Worm (Caenorhabditis elegans) whole organism, L2 larva: ENCODE data around the gene C13A2.9.
A peak's percentile ranks its signal among the peaks of the same experiment; 100 is the strongest.

Experiments
- C34F6.9 ChIP-seq: fragments of 150-350 bp; optimal IDR thresholded peaks from 2 replicates; lab custom pipeline; 2014; ENCODE audit warnings: missing biosample characterization, missing genetic modification characterization
- F13H6.1 ChIP-seq: sonication (generic microtip); optimal IDR thresholded peaks from 2 replicates; lab custom pipeline; 2016; ENCODE audit warnings: missing genetic modification characterization, missing compliant biosample characterization
- R02D3.7 ChIP-seq: fragments of 150-350 bp; optimal IDR thresholded peaks from 2 replicates; lab custom pipeline; 2014; ENCODE audit warnings: missing biosample characterization, missing genetic modification characterization
- Y55F3AM.14 ChIP-seq: fragments of 200-800 bp; sonication (Bioruptor generic); optimal IDR thresholded peaks from 2 replicates; lab custom pipeline; 2018; ENCODE audit warnings: mild to moderate bottlenecking, missing genetic modification characterization, missing compliant biosample characterization
- ZK546.5 ChIP-seq: sonication (generic microtip); optimal IDR thresholded peaks from 2 replicates; lab custom pipeline; 2017; ENCODE audit warnings: missing biosample characterization, missing genetic modification characterization
- alr-1 ChIP-seq: fragments of 150-350 bp; optimal IDR thresholded peaks from 2 replicates; lab custom pipeline; 2014; ENCODE audit warnings: missing biosample characterization, missing genetic modification characterization
- aly-2 ChIP-seq: fragments of 150-350 bp; optimal IDR thresholded peaks from 2 replicates; lab custom pipeline; 2014; ENCODE audit warnings: missing biosample characterization, missing genetic modification characterization
- ama-1 ChIP-seq: fragments of 150-350 bp; optimal IDR thresholded peaks from 2 replicates; lab custom pipeline; 2018; ENCODE audit warnings: inconsistent platforms
- blmp-1 ChIP-seq: sonication (generic microtip); optimal IDR thresholded peaks from 2 replicates; lab custom pipeline; 2017; ENCODE audit warnings: missing genetic modification characterization, mild to moderate bottlenecking, missing compliant biosample characterization, antibody characterized with exemption, moderate library complexity; ENCODE audit not compliant: insufficient read depth
- ceh-16 ChIP-seq: fragments of 150-350 bp; optimal IDR thresholded peaks from 2 replicates; lab custom pipeline; 2014; ENCODE audit warnings: missing biosample characterization, missing genetic modification characterization
- ceh-82 ChIP-seq: fragments of 150-350 bp; optimal IDR thresholded peaks from 2 replicates; lab custom pipeline; 2014; ENCODE audit warnings: missing biosample characterization, missing genetic modification characterization
- crh-2 ChIP-seq: sonication (generic microtip); optimal IDR thresholded peaks from 2 replicates; lab custom pipeline; 2017; ENCODE audit warnings: missing biosample characterization, missing genetic modification characterization
- dmd-4 ChIP-seq: sonication (generic microtip); optimal IDR thresholded peaks from 2 replicates; lab custom pipeline; 2017; ENCODE audit warnings: missing biosample characterization, missing genetic modification characterization
- elt-1 ChIP-seq: fragments of 150-350 bp; optimal IDR thresholded peaks from 2 replicates; lab custom pipeline; 2014; ENCODE audit warnings: missing biosample characterization, missing genetic modification characterization
- gmeb-1 ChIP-seq: fragments of 150-350 bp; optimal IDR thresholded peaks from 2 replicates; lab custom pipeline; 2014; ENCODE audit warnings: missing biosample characterization, missing genetic modification characterization
- lin-11 ChIP-seq: fragments of 150-350 bp; sonication (generic microtip); optimal IDR thresholded peaks from 2 replicates; lab custom pipeline; 2014; ENCODE audit warnings: missing biosample characterization, missing genetic modification characterization, inconsistent platforms, mixed read lengths
- lin-13 ChIP-seq: fragments of 150-350 bp; optimal IDR thresholded peaks from 2 replicates; lab custom pipeline; 2014; ENCODE audit warnings: missing biosample characterization, missing genetic modification reagents, missing genetic modification characterization
- lin-39 ChIP-seq: fragments of 150-350 bp; optimal IDR thresholded peaks from 2 replicates; lab custom pipeline; 2014; ENCODE audit warnings: missing biosample characterization, missing genetic modification reagents, missing genetic modification characterization
- lsy-2 ChIP-seq, 2 experiments: fragments of 150-350 bp in 1 of 2; sonication (generic microtip) in 1 of 2; optimal IDR thresholded peaks; 2 replicates each; lab custom pipeline; 2014 to 2017; ENCODE audit warnings: missing biosample characterization in 2 of 2, missing genetic modification characterization in 2 of 2
- mab-5 ChIP-seq: fragments of 150-350 bp; optimal IDR thresholded peaks from 2 replicates; lab custom pipeline; 2014; ENCODE audit warnings: missing biosample characterization, missing genetic modification characterization
- mbf-1 ChIP-seq: sonication (generic microtip); optimal IDR thresholded peaks from 2 replicates; lab custom pipeline; 2017; ENCODE audit warnings: missing biosample characterization, missing genetic modification characterization
- mdl-1 ChIP-seq, 2 experiments: fragments of 150-350 bp in 1 of 2; sonication (generic microtip) in 1 of 2; optimal IDR thresholded peaks; 2 replicates each; lab custom pipeline; 2017; ENCODE audit warnings: missing biosample characterization in 2 of 2, missing genetic modification characterization in 2 of 2
- nhr-10 ChIP-seq: sonication (generic microtip); optimal IDR thresholded peaks from 2 replicates; lab custom pipeline; 2017; ENCODE audit warnings: missing biosample characterization, missing genetic modification characterization
- nhr-12 ChIP-seq: fragments of 150-350 bp; optimal IDR thresholded peaks from 2 replicates; lab custom pipeline; 2014; ENCODE audit warnings: missing biosample characterization, missing genetic modification characterization
- nhr-129 ChIP-seq: fragments of 150-350 bp; optimal IDR thresholded peaks from 2 replicates; lab custom pipeline; 2014; ENCODE audit warnings: missing biosample characterization, missing genetic modification characterization
- nhr-21 ChIP-seq: fragments of 150-350 bp; optimal IDR thresholded peaks from 2 replicates; lab custom pipeline; 2014; ENCODE audit warnings: missing biosample characterization, missing genetic modification characterization
- nhr-23 ChIP-seq: fragments of 150-350 bp; optimal IDR thresholded peaks from 2 replicates; lab custom pipeline; 2014; ENCODE audit warnings: missing biosample characterization, missing genetic modification reagents, missing genetic modification characterization
- nhr-6 ChIP-seq: fragments of 150-350 bp; optimal IDR thresholded peaks from 2 replicates; lab custom pipeline; 2014; ENCODE audit warnings: missing biosample characterization, missing genetic modification characterization
- nhr-77 ChIP-seq: fragments of 150-350 bp; optimal IDR thresholded peaks from 2 replicates; lab custom pipeline; 2014; ENCODE audit warnings: missing biosample characterization, missing genetic modification characterization
- sem-4 ChIP-seq: fragments of 150-350 bp; optimal IDR thresholded peaks from 2 replicates; lab custom pipeline; 2014; ENCODE audit warnings: missing biosample characterization, missing genetic modification reagents, missing genetic modification characterization
- skn-1 ChIP-seq: sonication (generic microtip); optimal IDR thresholded peaks from 2 replicates; lab custom pipeline; 2017; ENCODE audit warnings: missing biosample characterization, missing genetic modification characterization
- sma-9 ChIP-seq, 2 experiments: fragments of 150-350 bp in 1 of 2; sonication (generic microtip) in 1 of 2; optimal IDR thresholded peaks; 2 replicates each; lab custom pipeline; 2014 to 2016; ENCODE audit warnings: missing genetic modification characterization in 2 of 2, mild to moderate bottlenecking in 1 of 2, missing biosample characterization in 1 of 2, missing compliant biosample characterization in 1 of 2, missing genetic modification reagents in 1 of 2, moderate library complexity in 1 of 2
- unc-39 ChIP-seq: fragments of 150-350 bp; optimal IDR thresholded peaks from 2 replicates; lab custom pipeline; 2014; ENCODE audit warnings: missing biosample characterization, missing genetic modification characterization
- unc-55 ChIP-seq: fragments of 150-350 bp; sonication (generic microtip); optimal IDR thresholded peaks from 3 replicates; lab custom pipeline; 2014; ENCODE audit warnings: missing biosample characterization, missing genetic modification reagents, missing genetic modification characterization
- unc-62 ChIP-seq: fragments of 150-350 bp; optimal IDR thresholded peaks from 2 replicates; lab custom pipeline; 2014; ENCODE audit warnings: missing biosample characterization, missing genetic modification reagents, missing genetic modification characterization
- zag-1 ChIP-seq: fragments of 150-350 bp; optimal IDR thresholded peaks from 2 replicates; lab custom pipeline; 2014; ENCODE audit warnings: missing biosample characterization, missing genetic modification characterization
- ztf-1 ChIP-seq: fragments of 200-800 bp; sonication (Bioruptor generic); conservative IDR thresholded peaks from 2 replicates; pipeline ENCODE4 v1.3.6; 2022; ENCODE audit warnings: missing genetic modification characterization, missing compliant biosample characterization
- ztf-11 ChIP-seq: sonication (generic microtip); optimal IDR thresholded peaks from 2 replicates; lab custom pipeline; 2017; ENCODE audit warnings: missing biosample characterization, missing genetic modification characterization
- ztf-4 ChIP-seq: fragments of 150-350 bp; optimal IDR thresholded peaks from 2 replicates; lab custom pipeline; 2014; ENCODE audit warnings: missing biosample characterization, missing genetic modification characterization

C13A2.9 gene

ce11 chrV:7295270-7295669 lies 31.3 kb upstream of the C13A2.9 start, which contains the start of gene F07G11.4:
F07G11.4 (minus strand) TSS chrV:7295370.
- TF ChIP-seq unc-62 (no peak), C34F6.9 (tag; lab: Kevin White, UChicago) (no peak), dmd-4 (tag; lab: Kevin White, UChicago) (no peak), F13H6.1 (no peak), nhr-12 (tag; lab: Kevin White, UChicago) (no peak), zag-1 (no peak), sma-9 (GFP tag; optimal IDR thresholded peaks at IDR 0.05; lab: Kevin White, UChicago) (no peak), sma-9 (tag; optimal IDR thresholded peaks at IDR 0.05; lab: Kevin White, UChicago) (no peak), ceh-16 (tag; lab: Kevin White, UChicago) (no peak), lin-39 (tag; lab: Kevin White, UChicago) (no peak), nhr-21 (tag; lab: Kevin White, UChicago) (no peak), mab-5 (no peak), mdl-1 (tag; optimal IDR thresholded peaks at IDR 0.05; lab: Kevin White, UChicago) (no peak)

- TF ChIP-seq nhr-21 (tag; lab: Kevin White, UChicago) (no peak), blmp-1 (no peak), R02D3.7 (no peak), unc-55 (GFP tag; lab: Kevin White, UChicago) (no peak), elt-1 (peak; percentile 6)
Measured at ce11 chrV:7288699-7289098, 24.8 kb upstream of the C13A2.9 start, which contains the start of gene C13A2.1. C13A2.1 (plus strand) TSS chrV:7288999.

- TF ChIP-seq elt-1: no peak
- no peak for TF ChIP-seq aly-2
- TF ChIP-seq nhr-23 (tag; lab: Kevin White, UChicago): no peak
- no peak for TF ChIP-seq ztf-1 (GFP tag; lab: Robert Waterston, UW)
- TF ChIP-seq ceh-82 (tag; lab: Kevin White, UChicago): no peak
- no peak for TF ChIP-seq sem-4 (tag; lab: Kevin White, UChicago)
- TF ChIP-seq lin-39 (tag; lab: Kevin White, UChicago): no peak
- TF ChIP-seq lsy-2 (tag; optimal IDR thresholded peaks at IDR 0.05; lab: Kevin White, UChicago): no peak
- TF ChIP-seq zag-1: no peak
- TF ChIP-seq ztf-4 (tag; lab: Kevin White, UChicago): no peak
- TF ChIP-seq unc-55 (GFP tag; lab: Kevin White, UChicago): no peak
- TF ChIP-seq lin-11: no peak
- TF ChIP-seq mab-5: no peak
- TF ChIP-seq crh-2: no peak
- TF ChIP-seq mbf-1 (tag; lab: Kevin White, UChicago): no peak
- TF ChIP-seq Y55F3AM.14: no peak
Measured at ce11 chrV:7282037-7282436, 18.1 kb upstream of the C13A2.9 start, which contains the start of gene C13A2.3. C13A2.3 (plus strand) TSS chrV:7282337.

- TF ChIP-seq ama-1 (lab: Kevin White, UChicago) (no peak), nhr-23 (tag; lab: Kevin White, UChicago) (no peak), unc-62 (no peak), C34F6.9 (tag; lab: Kevin White, UChicago) (no peak), ztf-1 (GFP tag; lab: Robert Waterston, UW) (no peak), nhr-10 (tag; lab: Kevin White, UChicago) (no peak), gmeb-1 (tag; lab: Kevin White, UChicago) (no peak), aly-2 (no peak), sma-9 (GFP tag; optimal IDR thresholded peaks at IDR 0.05; lab: Kevin White, UChicago) (no peak), sma-9 (tag; optimal IDR thresholded peaks at IDR 0.05; lab: Kevin White, UChicago) (no peak), ztf-4 (tag; lab: Kevin White, UChicago) (no peak), nhr-6 (tag; lab: Kevin White, UChicago) (no peak)
Measured at ce11 chrV:7279090-7279489, 15.1 kb upstream of the C13A2.9 start, which contains the start of gene C13A2.4. C13A2.4 (plus strand) TSS chrV:7279390.

ce11 chrV:7275491-7275890 lies 11.5 kb upstream of the C13A2.9 start, which contains the start of gene C13A2.5:
C13A2.5 (plus strand) TSS chrV:7275791.
- no peak for TF ChIP-seq ama-1 (lab: Kevin White, UChicago)
- no peak for TF ChIP-seq ztf-11 (tag; lab: Kevin White, UChicago)
- no peak for TF ChIP-seq nhr-77 (tag; lab: Kevin White, UChicago)
- no peak for TF ChIP-seq ZK546.5 (tag; lab: Kevin White, UChicago)
- TF ChIP-seq lin-13 (GFP tag; lab: Kevin White, UChicago): no peak
- TF ChIP-seq ceh-16 (tag; lab: Kevin White, UChicago): no peak
- TF ChIP-seq nhr-21 (tag; lab: Kevin White, UChicago): no peak
- TF ChIP-seq skn-1: no peak
- TF ChIP-seq alr-1 (tag; lab: Kevin White, UChicago): no peak
- no peak for TF ChIP-seq sma-9 (GFP tag; optimal IDR thresholded peaks at IDR 0.05; lab: Kevin White, UChicago)
- TF ChIP-seq sma-9 (tag; optimal IDR thresholded peaks at IDR 0.05; lab: Kevin White, UChicago): no peak
- TF ChIP-seq ceh-82 (tag; lab: Kevin White, UChicago): no peak
- no peak for TF ChIP-seq sem-4 (tag; lab: Kevin White, UChicago)
- TF ChIP-seq unc-39: no peak
- no peak for TF ChIP-seq ztf-4 (tag; lab: Kevin White, UChicago)
- no peak for TF ChIP-seq nhr-129 (tag; lab: Kevin White, UChicago)
- TF ChIP-seq lin-11: no peak
- TF ChIP-seq, all 48 proteins: peak for 0
